In the genomic region with DNA sequence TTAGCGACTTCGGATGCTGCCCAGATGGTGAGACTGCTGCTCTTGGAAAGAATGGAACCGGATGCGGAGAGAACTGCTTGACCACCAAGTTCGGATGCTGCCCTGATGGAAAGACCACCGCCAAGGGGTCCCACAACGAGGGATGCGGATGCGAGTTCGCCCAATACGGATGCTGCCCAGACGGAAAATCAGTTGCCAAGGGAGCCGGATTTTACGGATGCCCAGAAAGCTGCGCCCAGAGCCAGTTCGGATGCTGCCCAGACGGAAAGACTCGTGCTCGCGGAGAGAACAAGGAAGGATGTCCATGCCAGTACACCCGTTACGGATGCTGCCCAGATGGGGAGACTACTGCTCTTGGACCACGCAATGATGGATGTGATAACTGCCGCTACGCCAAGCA, we compare ENCODE assay signal across 2 worm cellular contexts.
A peak's percentile ranks its signal among the peaks of the same experiment; 100 is the strongest.
TF ChIP-seq lines count a peak whose summit lies in the region.

No protein-coding gene starts in this region.

TF ChIP-seq in whole organism, L4 larva, 104 proteins besides CTCF, POLR2A, EP300 and RAD21:
- TF ChIP-seq set-16 (GFP tag; IDR thresholded peaks at IDR 0.05; lab: Robert Waterston, UW) (peak; percentile 85), zag-1 (tag; optimal IDR thresholded peaks at IDR 0.05; lab: Kevin White, UChicago) (no peak)

TF ChIP-seq in whole organism, young adult, 124 proteins besides CTCF, POLR2A, EP300 and RAD21:
- TF ChIP-seq B0336.3 (GFP tag; IDR thresholded peaks at IDR 0.05; lab: Robert Waterston, UW) (no peak), dox-1 (GFP tag; IDR thresholded peaks at IDR 0.05; lab: Robert Waterston, UW) (0 out of 2 replicates have a peak, but pooled peaks have one; percentile 24), madf-10 (tag; optimal IDR thresholded peaks at IDR 0.05; lab: Kevin White, UChicago) (no peak), nhr-120 (GFP tag; IDR thresholded peaks at IDR 0.05; lab: Robert Waterston, UW) (no peak), pbrm-1 (GFP tag; IDR thresholded peaks at IDR 0.05; lab: Robert Waterston, UW) (no peak), F37B4.10 (GFP tag; IDR thresholded peaks at IDR 0.05; lab: Robert Waterston, UW) (0 out of 2 replicates have a peak, but pooled peaks have one; percentile 29), zfh-2 (GFP tag; conservative IDR thresholded peaks at IDR 0.05; lab: Robert Waterston, UW) (peak; percentile 84), tlf-1 (GFP tag; optimal IDR thresholded peaks at IDR 0.05; lab: Kevin White, UChicago) (no peak), ama-1 (optimal IDR thresholded peaks at IDR 0.05; lab: Kevin White, UChicago) (no peak), ama-1 (GFP tag; optimal IDR thresholded peaks at IDR 0.05; lab: Kevin White, UChicago) (no peak), zim-3 (tag; optimal IDR thresholded peaks at IDR 0.05; lab: Kevin White, UChicago) (no peak), mes-4 (tag; optimal IDR thresholded peaks at IDR 0.05; lab: Kevin White, UChicago) (no peak), ztf-28 (GFP tag; IDR thresholded peaks at IDR 0.05; lab: Robert Waterston, UW) (0 out of 2 replicates have a peak, but pooled peaks have one; percentile 19), lsy-27 (tag; optimal IDR thresholded peaks at IDR 0.05; lab: Kevin White, UChicago; ENCODE audit: borderline replicate concordance, insufficient read depth) (no peak), C06A6.2 (GFP tag; conservative IDR thresholded peaks at IDR 0.05; lab: Robert Waterston, UW) (no peak), let-607 (tag; optimal IDR thresholded peaks at IDR 0.05; lab: Kevin White, UChicago) (no peak), K12H6.12 (tag; optimal IDR thresholded peaks at IDR 0.05; lab: Kevin White, UChicago) (no peak)
